Fruit fly (Drosophila melanogaster): ENCODE results near the gene CG17746.

CG17746 gene

dm6 chr3L:3194059-3194458, 45.3 kb downstream of the CG17746 start (continued):
- TF ChIP-seq CG12071 (GFP tag; optimal IDR thresholded peaks at IDR 0.05) (peak; percentile 91), Myb (GFP tag; optimal IDR thresholded peaks at IDR 0.05) (peak; percentile 32), eyg (GFP tag; optimal IDR thresholded peaks at IDR 0.05) (no peak), CG43689 (GFP tag; IDR thresholded peaks at IDR 0.05) (peak; percentile 77), chinmo (GFP tag; IDR thresholded peaks at IDR 0.05; ENCODE audit: partially characterized antibody) (no peak), CG9727 (GFP tag; optimal IDR thresholded peaks at IDR 0.05) (peak; percentile 94), HLHmδ (GFP tag; optimal IDR thresholded peaks at IDR 0.05) (no peak), vvl (GFP tag; IDR thresholded peaks at IDR 0.05) (peak; percentile 98), sob (GFP tag; IDR thresholded peaks at IDR 0.05) (peak; percentile 95), CG10431 (GFP tag; optimal IDR thresholded peaks at IDR 0.05) (peak; percentile 71), scrt (GFP tag; optimal IDR thresholded peaks at IDR 0.05) (peak; percentile 87), mam (GFP tag; optimal IDR thresholded peaks at IDR 0.05) (peak; percentile 57), HLH3B (GFP tag; IDR thresholded peaks at IDR 0.05) (peak; percentile 95), yki (optimal IDR thresholded peaks at IDR 0.05) (no peak), CG8924 (tag; optimal IDR thresholded peaks at IDR 0.05) (peak; percentile 95), wek (GFP tag; optimal IDR thresholded peaks at IDR 0.05) (peak; percentile 45), fd3F (GFP tag; optimal IDR thresholded peaks at IDR 0.05) (peak; percentile 91), pho (GFP tag; optimal IDR thresholded peaks at IDR 0.05) (peak; percentile 29), CG9817 (tag; optimal IDR thresholded peaks at IDR 0.05) (peak; percentile 82), pros (GFP tag; optimal IDR thresholded peaks at IDR 0.05) (no peak), Drgx (GFP tag; IDR thresholded peaks at IDR 0.05) (peak; percentile 99), pnt (GFP tag; optimal IDR thresholded peaks at IDR 0.05) (peak; percentile 42), ATbp (GFP tag; optimal IDR thresholded peaks at IDR 0.05) (peak; percentile 93), btn (GFP tag; optimal IDR thresholded peaks at IDR 0.05) (no peak), insv (GFP tag; optimal IDR thresholded peaks at IDR 0.05) (peak in 1 of 2 experiments; percentile 11), nom (GFP tag; optimal IDR thresholded peaks at IDR 0.05) (peak; percentile 62), Mrtf (GFP tag; IDR thresholded peaks at IDR 0.05) (peak; percentile 86), chn (GFP tag; optimal IDR thresholded peaks at IDR 0.05) (peak; percentile 76), Elba2 (GFP tag; optimal IDR thresholded peaks at IDR 0.05) (peak; percentile 55), CG1529 (GFP tag; optimal IDR thresholded peaks at IDR 0.05) (peak; percentile 88), CG4360 (GFP tag; IDR thresholded peaks at IDR 0.05) (peak; percentile 71), da (GFP tag; optimal IDR thresholded peaks at IDR 0.05) (peak; percentile 13), ab (GFP tag; optimal IDR thresholded peaks at IDR 0.05) (no peak), Hey (tag; optimal IDR thresholded peaks at IDR 0.05) (no peak), stc (GFP tag; IDR thresholded peaks at IDR 0.05) (peak; percentile 93), Ravus (GFP tag; IDR thresholded peaks at IDR 0.05) (peak; percentile 82), schlank (tag; optimal IDR thresholded peaks at IDR 0.05) (peak; percentile 68), CG9876 (GFP tag; optimal IDR thresholded peaks at IDR 0.05) (no peak), Dref (GFP tag; IDR thresholded peaks at IDR 0.05) (no peak), CG14667 (GFP tag; IDR thresholded peaks at IDR 0.05) (peak; percentile 90), sens (GFP tag) (peak; percentile 96), shn (GFP tag; optimal IDR thresholded peaks at IDR 0.05) (no peak), Sry-δ (GFP tag; optimal IDR thresholded peaks at IDR 0.05) (peak; percentile 5), CG10543 (GFP tag; optimal IDR thresholded peaks at IDR 0.05) (peak; percentile 59), zfh2 (GFP tag; optimal IDR thresholded peaks at IDR 0.05) (peak; percentile 14), CG15011 (GFP tag; optimal IDR thresholded peaks at IDR 0.05) (peak; percentile 83), C15 (GFP tag; IDR thresholded peaks at IDR 0.05) (peak; percentile 79; the same call in 2 of the 3 replicates), Atf3 (GFP tag; optimal IDR thresholded peaks at IDR 0.05) (peak; percentile 4), h (optimal IDR thresholded peaks at IDR 0.05) (no peak), tna (GFP tag; IDR thresholded peaks at IDR 0.05; ENCODE audit: partially characterized antibody) (no peak), gcm2 (GFP tag; optimal IDR thresholded peaks at IDR 0.05) (peak; percentile 9), CG13624 (GFP tag; optimal IDR thresholded peaks at IDR 0.05) (peak; percentile 23), CG14441 (GFP tag; IDR thresholded peaks at IDR 0.05) (peak; percentile 94)

Data from whole organism, embryonic.